Fruit fly (Drosophila melanogaster) whole organism, wandering third instar larva: ENCODE data around the gene O-fut2.

Source experiments
- Abd-B ChIP-seq: fragments of >200 bp; optimal IDR thresholded peaks from 2 replicates; lab custom pipeline; 2017; ENCODE audit warnings: missing biosample characterization, missing genetic modification characterization
- CG32264 ChIP-seq: fragments of 200-800 bp; sonication (Bioruptor generic); optimal IDR thresholded peaks from 2 replicates; lab custom pipeline; 2016; ENCODE audit warnings: missing biosample characterization, missing genetic modification characterization
- CG9705 ChIP-seq: fragments of 200-800 bp; sonication (Bioruptor generic); optimal IDR thresholded peaks from 2 replicates; lab custom pipeline; 2018; ENCODE audit warnings: missing biosample characterization, mild to moderate bottlenecking, missing genetic modification characterization
- CrebA ChIP-seq: fragments of 200-800 bp; sonication (Bioruptor generic); optimal IDR thresholded peaks from 2 replicates; lab custom pipeline; 2016; ENCODE audit warnings: missing biosample characterization, mild to moderate bottlenecking, missing genetic modification characterization, borderline replicate concordance
- Dfd ChIP-seq: fragments of >200 bp; optimal IDR thresholded peaks from 2 replicates; lab custom pipeline; 2017; ENCODE audit warnings: missing biosample characterization, missing genetic modification characterization
- Dif ChIP-seq: fragments of 200-275, 200-300 bp; sonication (Bioruptor generic); optimal IDR thresholded peaks from 2 replicates; lab custom pipeline; 2018; ENCODE audit warnings: missing biosample characterization, missing genetic modification characterization; ENCODE audit not compliant: partially characterized antibody
- GATAd ChIP-seq: sonication (Bioruptor generic); optimal IDR thresholded peaks from 2 replicates; lab custom pipeline; 2016; ENCODE audit warnings: missing biosample characterization, missing genetic modification characterization
- HLH106 ChIP-seq: fragments of 200-800 bp; optimal IDR thresholded peaks from 3 replicates; lab custom pipeline; 2019; ENCODE audit warnings: missing biosample characterization, mild to moderate bottlenecking, missing genetic modification characterization, moderate library complexity
- Hnf4 ChIP-seq: fragments of 200-800 bp; sonication (Bioruptor generic); optimal IDR thresholded peaks from 2 replicates; lab custom pipeline; 2016; ENCODE audit warnings: missing biosample characterization, mild to moderate bottlenecking, missing genetic modification characterization
- Hr78 ChIP-seq: fragments of >200 bp; optimal IDR thresholded peaks from 2 replicates; lab custom pipeline; 2017; ENCODE audit warnings: missing biosample characterization, missing genetic modification characterization
- Hr83 ChIP-seq: fragments of 200-300 bp; sonication (Bioruptor generic); optimal IDR thresholded peaks from 2 replicates; lab custom pipeline; 2016; ENCODE audit warnings: missing biosample characterization, mild to moderate bottlenecking, missing genetic modification characterization, moderate library complexity; ENCODE audit not compliant: poor library complexity, severe bottlenecking
- Jra ChIP-seq: sonication (Bioruptor generic); optimal IDR thresholded peaks from 2 replicates; lab custom pipeline; 2016; ENCODE audit warnings: missing biosample characterization, missing genetic modification characterization
- Mio ChIP-seq: sonication (Bioruptor generic); optimal IDR thresholded peaks from 2 replicates; lab custom pipeline; 2016; ENCODE audit warnings: missing biosample characterization, missing genetic modification characterization
- Myc ChIP-seq: fragments of >200 bp; optimal IDR thresholded peaks from 2 replicates; lab custom pipeline; 2017
- N ChIP-seq: fragments of >200 bp; optimal IDR thresholded peaks from 2 replicates; lab custom pipeline; 2018; ENCODE audit warnings: missing biosample characterization, missing external identifiers, missing genetic modification characterization
- OdsH ChIP-seq: fragments of 200-800 bp; sonication (Bioruptor generic); optimal IDR thresholded peaks from 2 replicates; lab custom pipeline; 2016; ENCODE audit warnings: missing biosample characterization, mild to moderate bottlenecking, missing genetic modification characterization
- Rel ChIP-seq, 2 experiments: fragments of 200-800 bp; sonication (Bioruptor generic) in 1 of 2; optimal IDR thresholded peaks; 2 replicates in 1 of 2; 3 replicates in 1 of 2; lab custom pipeline; 2016 to 2019; ENCODE audit warnings: mild to moderate bottlenecking in 2 of 2, missing biosample characterization in 2 of 2, missing genetic modification characterization in 2 of 2, moderate library complexity in 1 of 2
- Sp1 ChIP-seq: fragments of 200-800 bp; sonication (Bioruptor generic); optimal IDR thresholded peaks from 3 replicates; lab custom pipeline; 2019; ENCODE audit warnings: missing biosample characterization, mild to moderate bottlenecking, missing genetic modification characterization, moderate library complexity
- Vsx2 ChIP-seq: fragments of 200-300, 225-300 bp; sonication (Bioruptor generic); optimal IDR thresholded peaks from 2 replicates; lab custom pipeline; 2018; ENCODE audit warnings: missing biosample characterization, missing genetic modification characterization; ENCODE audit not compliant: partially characterized antibody
- br ChIP-seq: fragments of 200-800 bp; sonication (Bioruptor generic); optimal IDR thresholded peaks from 2 replicates; lab custom pipeline; 2016; ENCODE audit warnings: missing biosample characterization, missing genetic modification characterization
- brk ChIP-seq: fragments of 200-800 bp; sonication (Bioruptor generic); optimal IDR thresholded peaks from 2 replicates; lab custom pipeline; 2016; ENCODE audit warnings: missing biosample characterization, mild to moderate bottlenecking, missing genetic modification characterization
- dl ChIP-seq, 2 experiments: fragments of 175-275, 200-275 bp in 1 of 2; fragments of 200-275 bp in 1 of 2; sonication (Bioruptor generic); optimal IDR thresholded peaks; lab custom pipeline; 2018; ENCODE audit warnings: mild to moderate bottlenecking in 2 of 2, missing biosample characterization in 2 of 2, missing genetic modification characterization in 2 of 2, moderate library complexity in 2 of 2; ENCODE audit not compliant: partially characterized antibody in 2 of 2, insufficient read depth in 1 of 2
- dmrt93B ChIP-seq: fragments of 200-800 bp; sonication (Bioruptor generic); optimal IDR thresholded peaks from 2 replicates; lab custom pipeline; 2018; ENCODE audit warnings: missing biosample characterization, mild to moderate bottlenecking, missing genetic modification characterization
- dsf ChIP-seq: sonication (Bioruptor generic); optimal IDR thresholded peaks from 2 replicates; lab custom pipeline; 2016; ENCODE audit warnings: missing biosample characterization, missing genetic modification characterization, borderline replicate concordance
- ey ChIP-seq: fragments of 200-800 bp; sonication (Bioruptor generic); optimal IDR thresholded peaks from 2 replicates; lab custom pipeline; 2016; ENCODE audit warnings: missing biosample characterization, missing genetic modification characterization
- foxo ChIP-seq, 2 experiments: fragments of 200-800 bp; sonication (Bioruptor generic); optimal IDR thresholded peaks; 2 replicates in 1 of 2; 3 replicates in 1 of 2; lab custom pipeline; 2016 to 2017; ENCODE audit warnings: missing biosample characterization in 2 of 2, missing genetic modification characterization in 2 of 2
- fru ChIP-seq: fragments of 200-800 bp; sonication (Bioruptor generic); optimal IDR thresholded peaks from 3 replicates; lab custom pipeline; 2016; ENCODE audit warnings: missing biosample characterization, mild to moderate bottlenecking, missing genetic modification characterization
- h ChIP-seq: fragments of 200-800 bp; sonication (Bioruptor generic); optimal IDR thresholded peaks from 3 replicates; lab custom pipeline; 2016; ENCODE audit warnings: missing biosample characterization, mild to moderate bottlenecking, missing genetic modification characterization
- jim ChIP-seq: fragments of 175-275, 200-325 bp; sonication (Bioruptor generic); optimal IDR thresholded peaks from 2 replicates; lab custom pipeline; 2016; ENCODE audit warnings: missing biosample characterization, mild to moderate bottlenecking, missing genetic modification characterization
- lola ChIP-seq: fragments of >200 bp; optimal IDR thresholded peaks from 2 replicates; lab custom pipeline; 2017; ENCODE audit warnings: missing biosample characterization, missing genetic modification characterization
- pan ChIP-seq: fragments of >200 bp; optimal IDR thresholded peaks from 2 replicates; lab custom pipeline; 2017
- psq ChIP-seq: fragments of 200-800 bp; sonication (Bioruptor generic); optimal IDR thresholded peaks from 3 replicates; lab custom pipeline; 2017; ENCODE audit warnings: missing biosample characterization, mild to moderate bottlenecking, missing genetic modification characterization, moderate library complexity
- rgr ChIP-seq: fragments of 200-800 bp; sonication (Bioruptor generic); optimal IDR thresholded peaks from 3 replicates; lab custom pipeline; 2016; ENCODE audit warnings: missing biosample characterization, mild to moderate bottlenecking, missing genetic modification characterization
- sage ChIP-seq: fragments of 200-800 bp; sonication (Bioruptor generic); optimal IDR thresholded peaks from 2 replicates; lab custom pipeline; 2016; ENCODE audit warnings: missing biosample characterization, mild to moderate bottlenecking, missing genetic modification characterization
- sv ChIP-seq: fragments of 200-800 bp; sonication (Bioruptor generic); optimal IDR thresholded peaks from 3 replicates; lab custom pipeline; 2016; ENCODE audit warnings: missing biosample characterization, missing genetic modification characterization
- tai ChIP-seq: sonication (Bioruptor generic); optimal IDR thresholded peaks from 2 replicates; lab custom pipeline; 2016; ENCODE audit warnings: missing biosample characterization, missing genetic modification characterization
- usp ChIP-seq: fragments of >200 bp; optimal IDR thresholded peaks from 2 replicates; lab custom pipeline; 2017; ENCODE audit warnings: missing biosample characterization, missing genetic modification characterization
- woc ChIP-seq: sonication (Bioruptor generic); optimal IDR thresholded peaks from 2 replicates; lab custom pipeline; 2016; ENCODE audit warnings: missing biosample characterization, mild to moderate bottlenecking, missing genetic modification characterization

O-fut2 gene

DNA sequence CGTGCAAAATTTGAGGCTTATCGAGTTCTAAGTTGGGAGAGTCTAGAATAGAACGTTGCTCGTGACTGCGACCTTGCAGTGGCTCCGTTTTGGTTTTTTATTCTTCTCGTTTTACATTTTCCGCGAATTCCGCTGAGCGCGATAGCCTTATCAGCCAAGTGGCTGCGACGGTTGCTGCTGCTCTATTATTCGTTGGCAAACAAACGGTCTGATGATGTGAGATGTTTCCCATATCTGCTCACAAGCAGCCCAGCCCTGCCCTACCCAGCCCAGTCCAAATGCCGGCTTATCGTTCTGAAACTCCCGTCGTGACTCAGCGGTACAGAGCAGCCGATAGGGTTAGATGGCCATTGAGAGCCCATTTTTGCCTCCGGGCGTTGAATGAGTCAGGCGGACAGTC, 14.6 kb upstream of the O-fut2 start:
- no peak for TF ChIP-seq Rel (GFP tag; optimal IDR thresholded peaks at IDR 0.05; lab: Kevin White, UChicago)
- TF ChIP-seq Rel (tag; optimal IDR thresholded peaks at IDR 0.05; lab: Kevin White, UChicago) = peak; percentile 33
- TF ChIP-seq dmrt93B = no peak

DNA sequence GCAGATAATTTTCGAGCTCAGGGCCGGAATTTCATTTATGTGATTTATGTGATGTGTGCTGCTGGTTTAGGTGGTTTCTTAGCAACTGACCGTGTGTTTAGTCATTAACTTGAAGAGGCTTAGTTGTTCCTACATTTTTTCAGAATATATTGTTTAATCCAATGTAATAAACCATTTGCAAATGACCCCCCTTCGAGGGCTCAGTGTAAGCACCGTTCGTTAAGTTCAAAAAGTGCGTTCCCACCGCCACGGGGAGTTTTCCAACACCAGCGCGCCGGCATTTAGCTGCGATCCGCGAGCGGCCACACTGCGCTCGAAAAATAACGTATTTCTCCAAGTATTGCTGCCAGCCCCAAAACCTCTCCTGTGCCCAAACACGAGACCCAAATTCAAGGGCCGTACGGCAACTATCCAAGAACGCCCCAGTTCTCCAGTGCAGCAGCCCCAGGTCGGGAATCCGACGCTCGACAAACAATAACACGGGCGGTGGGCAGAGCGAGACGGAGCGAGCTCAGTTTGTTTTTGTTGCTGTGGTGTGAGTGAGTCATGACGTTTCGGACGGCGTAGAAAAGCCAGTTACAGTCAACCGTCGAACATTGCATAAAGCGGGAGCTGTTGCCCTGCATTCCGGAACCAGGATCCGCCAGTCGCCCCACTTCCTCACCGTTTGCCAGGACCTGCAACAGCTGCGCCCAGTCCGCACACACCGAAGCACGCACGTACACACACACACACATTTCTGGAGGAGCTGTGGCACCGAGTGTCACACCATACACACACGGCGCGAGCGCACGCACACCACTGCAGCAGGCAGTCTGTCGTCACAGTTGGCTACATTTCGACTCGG, 12.7 kb upstream of the O-fut2 start, which contains the start of gene rush:
Gene rush, plus strand, starts transcription at position 277 of the 847 bp plus-strand sequence.
- TF ChIP-seq GATAd (GFP tag; lab: Kevin White, UChicago) (no peak), woc (GFP tag; lab: Kevin White, UChicago) (no peak), pan (lab: Kevin White, UChicago) (no peak), br (GFP tag; lab: Kevin White, UChicago) (peak; percentile 23), Hr83 (peak; percentile 9), Vsx2 (no peak), CrebA (GFP tag; lab: Kevin White, UChicago) (no peak), dl (GFP tag; optimal IDR thresholded peaks at IDR 0.05; lab: Kevin White, UChicago; ENCODE audit: insufficient read depth in 1 of 2, partially characterized antibody in 2 of 2) (no peak), N (GFP tag; lab: Kevin White, UChicago) (no peak), Sp1 (GFP tag; lab: Kevin White, UChicago) (peak; percentile 28), usp (GFP tag; lab: Kevin White, UChicago) (no peak), CG32264 (no peak), OdsH (GFP tag; lab: Kevin White, UChicago) (no peak), lola (no peak), Hr78 (GFP tag; lab: Kevin White, UChicago) (no peak), jim (GFP tag; lab: Kevin White, UChicago) (no peak), Mio (GFP tag; lab: Kevin White, UChicago) (no peak), Myc (no peak), fru (GFP tag; lab: Kevin White, UChicago) (peak; percentile 42), ey (GFP tag; lab: Kevin White, UChicago) (peak; percentile 31), h (GFP tag; lab: Kevin White, UChicago) (peak; percentile 21), HLH106 (peak; percentile 45), Dfd (no peak), Abd-B (GFP tag; lab: Kevin White, UChicago) (no peak), Rel (GFP tag; optimal IDR thresholded peaks at IDR 0.05; lab: Kevin White, UChicago) (no peak), Rel (tag; optimal IDR thresholded peaks at IDR 0.05; lab: Kevin White, UChicago) (peak; percentile 31), psq (GFP tag; lab: Kevin White, UChicago) (no peak), foxo (GFP tag; optimal IDR thresholded peaks at IDR 0.05; lab: Kevin White, UChicago) (peak in 1 of 2 experiments; percentile 57), rgr (peak; percentile 42), Hnf4 (no peak), Dif (no peak), sage (GFP tag; lab: Kevin White, UChicago) (no peak), CG9705 (GFP tag; lab: Kevin White, UChicago) (peak; percentile 29), tai (GFP tag; lab: Kevin White, UChicago) (no peak), sv (GFP tag; lab: Kevin White, UChicago) (no peak), brk (no peak), dmrt93B (no peak), Jra (GFP tag; lab: Kevin White, UChicago) (peak; percentile 13), dsf (GFP tag; lab: Kevin White, UChicago) (no peak)

dm6 chrX:1476848-1477247, 11.1 kb upstream of the O-fut2 start, which contains the start of the genes Rab27 and mei-38:
Rab27 (minus strand) TSS chrX:1476974.
mei-38 (plus strand) TSS chrX:1477063.
- peak; percentile 30 for TF ChIP-seq fru (GFP tag; lab: Kevin White, UChicago)
- TF ChIP-seq dmrt93B = no peak
- TF ChIP-seq Hr83 = peak; percentile 43
- TF ChIP-seq brk = no peak
- no peak for TF ChIP-seq HLH106
- no peak for TF ChIP-seq N (GFP tag; lab: Kevin White, UChicago)
- peak; percentile 42 for TF ChIP-seq br (GFP tag; lab: Kevin White, UChicago)
- TF ChIP-seq sv (GFP tag; lab: Kevin White, UChicago) = no peak
- no peak for TF ChIP-seq ey (GFP tag; lab: Kevin White, UChicago)
- no peak for TF ChIP-seq OdsH (GFP tag; lab: Kevin White, UChicago)
- no peak for TF ChIP-seq dl (GFP tag; optimal IDR thresholded peaks at IDR 0.05; lab: Kevin White, UChicago; ENCODE audit: insufficient read depth in 1 of 2, partially characterized antibody in 2 of 2)
- no peak for TF ChIP-seq Hnf4
- TF ChIP-seq Dif = no peak
- TF ChIP-seq rgr = peak; percentile 48
- no peak for TF ChIP-seq Vsx2
- no peak for TF ChIP-seq usp (GFP tag; lab: Kevin White, UChicago)
- peak; percentile 3 for TF ChIP-seq psq (GFP tag; lab: Kevin White, UChicago)
- TF ChIP-seq pan (lab: Kevin White, UChicago) = no peak
- no peak for TF ChIP-seq jim (GFP tag; lab: Kevin White, UChicago)
- no peak for TF ChIP-seq Sp1 (GFP tag; lab: Kevin White, UChicago)
- TF ChIP-seq Myc = peak; percentile 17
- TF ChIP-seq Jra (GFP tag; lab: Kevin White, UChicago) = no peak
- TF ChIP-seq Abd-B (GFP tag; lab: Kevin White, UChicago) = no peak
- no peak for TF ChIP-seq Rel (GFP tag; optimal IDR thresholded peaks at IDR 0.05; lab: Kevin White, UChicago)
- no peak for TF ChIP-seq Rel (tag; optimal IDR thresholded peaks at IDR 0.05; lab: Kevin White, UChicago)
- no peak for TF ChIP-seq Dfd
- no peak for TF ChIP-seq CG32264
- no peak for TF ChIP-seq GATAd (GFP tag; lab: Kevin White, UChicago)
- no peak for TF ChIP-seq Hr78 (GFP tag; lab: Kevin White, UChicago)
- TF ChIP-seq sage (GFP tag; lab: Kevin White, UChicago) = no peak
- TF ChIP-seq h (GFP tag; lab: Kevin White, UChicago) = peak; percentile 50
- no peak for TF ChIP-seq tai (GFP tag; lab: Kevin White, UChicago)
- peak in 1 of 2 experiments; percentile 39 for TF ChIP-seq foxo (GFP tag; optimal IDR thresholded peaks at IDR 0.05; lab: Kevin White, UChicago)
- no peak for TF ChIP-seq lola
- TF ChIP-seq Mio (GFP tag; lab: Kevin White, UChicago) = no peak
- TF ChIP-seq CrebA (GFP tag; lab: Kevin White, UChicago) = no peak
